Fruit fly (Drosophila melanogaster) whole organism, wandering third instar larva: Measurements from ENCODE around the gene Eip78C.

Source experiments
- CG9705 ChIP-seq: fragments of 200-800 bp; sonication (Bioruptor generic); optimal IDR thresholded peaks from 2 replicates; lab custom pipeline; 2018; ENCODE audit warnings: missing biosample characterization, mild to moderate bottlenecking, missing genetic modification characterization
- Hr83 ChIP-seq: fragments of 200-300 bp; sonication (Bioruptor generic); optimal IDR thresholded peaks from 2 replicates; lab custom pipeline; 2016; ENCODE audit warnings: missing biosample characterization, mild to moderate bottlenecking, missing genetic modification characterization, moderate library complexity; ENCODE audit not compliant: poor library complexity, severe bottlenecking
- Mio ChIP-seq: sonication (Bioruptor generic); optimal IDR thresholded peaks from 2 replicates; lab custom pipeline; 2016; ENCODE audit warnings: missing biosample characterization, missing genetic modification characterization
- Myc ChIP-seq: fragments of >200 bp; optimal IDR thresholded peaks from 2 replicates; lab custom pipeline; 2017
- Sp1 ChIP-seq: fragments of 200-800 bp; sonication (Bioruptor generic); optimal IDR thresholded peaks from 3 replicates; lab custom pipeline; 2019; ENCODE audit warnings: missing biosample characterization, mild to moderate bottlenecking, missing genetic modification characterization, moderate library complexity
- dl ChIP-seq, 2 experiments: fragments of 175-275, 200-275 bp in 1 of 2; fragments of 200-275 bp in 1 of 2; sonication (Bioruptor generic); optimal IDR thresholded peaks; lab custom pipeline; 2018; ENCODE audit warnings: mild to moderate bottlenecking in 2 of 2, missing biosample characterization in 2 of 2, missing genetic modification characterization in 2 of 2, moderate library complexity in 2 of 2; ENCODE audit not compliant: partially characterized antibody in 2 of 2, insufficient read depth in 1 of 2
- dmrt93B ChIP-seq: fragments of 200-800 bp; sonication (Bioruptor generic); optimal IDR thresholded peaks from 2 replicates; lab custom pipeline; 2018; ENCODE audit warnings: missing biosample characterization, mild to moderate bottlenecking, missing genetic modification characterization
- h ChIP-seq: fragments of 200-800 bp; sonication (Bioruptor generic); optimal IDR thresholded peaks from 3 replicates; lab custom pipeline; 2016; ENCODE audit warnings: missing biosample characterization, mild to moderate bottlenecking, missing genetic modification characterization
- psq ChIP-seq: fragments of 200-800 bp; sonication (Bioruptor generic); optimal IDR thresholded peaks from 3 replicates; lab custom pipeline; 2017; ENCODE audit warnings: missing biosample characterization, mild to moderate bottlenecking, missing genetic modification characterization, moderate library complexity
- usp ChIP-seq: fragments of >200 bp; optimal IDR thresholded peaks from 2 replicates; lab custom pipeline; 2017; ENCODE audit warnings: missing biosample characterization, missing genetic modification characterization
- woc ChIP-seq: sonication (Bioruptor generic); optimal IDR thresholded peaks from 2 replicates; lab custom pipeline; 2016; ENCODE audit warnings: missing biosample characterization, mild to moderate bottlenecking, missing genetic modification characterization

DNA sequence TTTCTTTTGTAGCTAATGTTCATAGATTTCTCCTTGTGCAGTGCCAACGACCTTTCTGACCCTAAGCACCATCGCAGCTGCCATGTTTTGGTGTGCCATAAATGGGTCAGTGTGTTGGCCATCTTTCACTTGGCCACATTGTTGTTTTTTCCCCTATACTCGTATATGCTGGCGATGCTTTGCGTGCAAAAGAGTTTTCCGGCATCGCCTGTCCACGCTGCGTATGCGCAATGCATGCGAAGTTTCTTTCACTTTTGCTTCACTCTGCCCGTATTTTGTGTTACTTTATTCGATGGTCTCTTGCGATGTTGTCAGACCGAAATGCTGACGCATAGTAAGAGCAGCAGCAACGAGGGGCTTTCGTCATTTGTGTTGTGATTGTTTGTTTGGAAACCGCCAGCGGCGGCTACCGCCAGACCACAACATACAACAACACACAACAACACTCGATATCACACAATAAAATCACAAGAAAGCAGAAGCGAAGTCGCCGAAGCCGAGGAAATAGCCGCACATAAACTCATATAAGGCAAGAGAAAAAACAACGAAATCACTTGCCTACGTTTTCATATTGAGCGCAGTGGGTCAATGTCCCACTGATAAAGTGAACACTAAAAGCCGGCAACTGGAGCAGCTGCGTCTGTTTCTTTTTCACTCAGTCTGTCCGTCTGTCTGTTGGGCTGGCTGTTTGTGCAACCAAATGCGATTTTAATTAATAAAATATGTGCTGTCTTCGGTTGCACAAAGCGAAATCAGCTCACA, 35.2 kb downstream of the Eip78C start:
- TF ChIP-seq dmrt93B (no peak), Mio (GFP tag; lab: Kevin White, UChicago) (no peak), psq (GFP tag; lab: Kevin White, UChicago) (no peak), Myc (lab: Kevin White, UChicago) (no peak), CG9705 (GFP tag; lab: Kevin White, UChicago) (no peak), usp (GFP tag; lab: Kevin White, UChicago) (no peak), Hr83 (GFP tag; lab: Kevin White, UChicago) (no peak), woc (GFP tag; lab: Kevin White, UChicago) (no peak), Sp1 (no peak), dl (GFP tag; optimal IDR thresholded peaks at IDR 0.05; lab: Kevin White, UChicago; ENCODE audit: insufficient read depth in 1 of 2, partially characterized antibody in 2 of 2) (no peak), h (GFP tag; lab: Kevin White, UChicago) (no peak)
